Worm (Caenorhabditis elegans) whole organism, early embryonic: ENCODE results near the gene K10B4.3.

Experiments used
- B0310.2 ChIP-seq: sonication (generic microtip); optimal IDR thresholded peaks from 2 replicates; lab custom pipeline; 2016; ENCODE audit warnings: mild to moderate bottlenecking, missing genetic modification characterization, missing compliant biosample characterization
- F13C5.2 ChIP-seq: sonication (generic microtip); optimal IDR thresholded peaks from 2 replicates; lab custom pipeline; 2017; ENCODE audit warnings: mild to moderate bottlenecking, missing genetic modification characterization, inconsistent platforms, missing compliant biosample characterization
- aly-1 ChIP-seq: sonication (generic microtip); optimal IDR thresholded peaks from 2 replicates; lab custom pipeline; 2016; ENCODE audit warnings: missing genetic modification characterization, missing compliant biosample characterization
- ama-1 ChIP-seq: fragments of 150-350 bp; optimal IDR thresholded peaks from 2 replicates; lab custom pipeline; 2014
- ceh-13 ChIP-seq: fragments of 200-800 bp; sonication (Bioruptor generic); optimal IDR thresholded peaks from 2 replicates; lab custom pipeline; 2018; ENCODE audit warnings: mild to moderate bottlenecking, missing genetic modification characterization, missing compliant biosample characterization
- ceh-36 ChIP-seq: sonication (generic microtip); optimal IDR thresholded peaks from 2 replicates; lab custom pipeline; 2016; ENCODE audit warnings: missing genetic modification characterization, inconsistent platforms, missing compliant biosample characterization
- ets-7 ChIP-seq: sonication (generic microtip); optimal IDR thresholded peaks from 2 replicates; lab custom pipeline; 2016; ENCODE audit warnings: missing genotype, missing genetic modification characterization, missing compliant biosample characterization
- flt-1 ChIP-seq: fragments of 200-800 bp; sonication (Bioruptor generic); IDR thresholded peaks from 2 replicates; pipeline ENCODE4 v1.3.6; 2022; ENCODE audit warnings: missing genetic modification characterization, missing compliant biosample characterization
- hmbx-1 ChIP-seq: sonication (generic microtip); optimal IDR thresholded peaks from 2 replicates; lab custom pipeline; 2016; ENCODE audit warnings: mild to moderate bottlenecking, missing genetic modification characterization, missing compliant biosample characterization
- hmg-4 ChIP-seq: fragments of 200-800 bp; sonication (Bioruptor generic); optimal IDR thresholded peaks from 2 replicates; lab custom pipeline; 2018; ENCODE audit warnings: mild to moderate bottlenecking, missing genetic modification characterization, missing compliant biosample characterization
- hnd-1 ChIP-seq: sonication (generic microtip); optimal IDR thresholded peaks from 2 replicates; lab custom pipeline; 2016; ENCODE audit warnings: missing genetic modification characterization, missing compliant biosample characterization
- pes-1 ChIP-seq: fragments of 200-800 bp; sonication (Bioruptor generic); IDR thresholded peaks from 2 replicates; pipeline ENCODE4 v1.3.6; 2022; ENCODE audit warnings: missing genetic modification reagents, missing genetic modification characterization, missing compliant biosample characterization
- scrt-1 ChIP-seq: fragments of 200-800 bp; sonication (Bioruptor generic); IDR thresholded peaks from 2 replicates; pipeline ENCODE4 v1.3.6; 2022; ENCODE audit warnings: missing genetic modification characterization, missing compliant biosample characterization
- sea-1 ChIP-seq: fragments of 200-800 bp; sonication (Bioruptor generic); conservative IDR thresholded peaks from 2 replicates; pipeline ENCODE4 v1.3.6; 2022; ENCODE audit warnings: missing genetic modification characterization, missing compliant biosample characterization
- tbx-11 ChIP-seq: fragments of 200-800 bp; sonication (Bioruptor generic); IDR thresholded peaks from 2 replicates; pipeline ENCODE4 v1.3.6; 2022; ENCODE audit warnings: missing genetic modification characterization, missing compliant biosample characterization
- tbx-37 ChIP-seq: fragments of 200-800 bp; sonication (Bioruptor generic); conservative IDR thresholded peaks from 2 replicates; pipeline ENCODE4 v1.3.6; 2022; ENCODE audit warnings: missing genetic modification reagents, missing genetic modification characterization, missing compliant biosample characterization
- tra-4 ChIP-seq: sonication (generic microtip); optimal IDR thresholded peaks from 2 replicates; lab custom pipeline; 2017; ENCODE audit warnings: missing genetic modification characterization, missing compliant biosample characterization

Gene K10B4.3

ce11 chrII:73892-74291 lies 47.1 kb downstream of the K10B4.3 start:
- no peak for TF ChIP-seq pes-1 (GFP tag; lab: Robert Waterston, UW)
- no peak for TF ChIP-seq ets-7
- no peak for TF ChIP-seq tbx-11
- TF ChIP-seq scrt-1 (GFP tag; lab: Robert Waterston, UW), result no peak
- no peak for TF ChIP-seq ama-1 (lab: Kevin White, UChicago)

- TF ChIP-seq ama-1 (lab: Kevin White, UChicago), result no peak
- no peak for TF ChIP-seq sea-1 (GFP tag; lab: Robert Waterston, UW)
- no peak for TF ChIP-seq tbx-37
- TF ChIP-seq flt-1 (GFP tag; lab: Robert Waterston, UW), result no peak
- no peak for TF ChIP-seq F13C5.2 (tag; lab: Kevin White, UChicago)
- no peak for TF ChIP-seq ceh-13
- no peak for TF ChIP-seq pes-1 (GFP tag; lab: Robert Waterston, UW)
- TF ChIP-seq tra-4, result no peak
- no peak for TF ChIP-seq hnd-1 (tag; lab: Kevin White, UChicago)
- no peak for TF ChIP-seq ceh-36 (tag; lab: Kevin White, UChicago)
- no peak for TF ChIP-seq ets-7
- TF ChIP-seq B0310.2 (tag; lab: Kevin White, UChicago), result no peak
- no peak for TF ChIP-seq aly-1
- no peak for TF ChIP-seq tbx-11
- no peak for TF ChIP-seq scrt-1 (GFP tag; lab: Robert Waterston, UW)
- no peak for TF ChIP-seq hmbx-1
Measured at ce11 chrII:73329-73728, 47.7 kb downstream of the K10B4.3 start.

ce11 chrII:69354-69753 lies 51.7 kb downstream of the K10B4.3 start, which contains the start of gene egl-26:
Gene egl-26 (plus strand): TSS chrII:69654.
- TF ChIP-seq hnd-1 (tag; lab: Kevin White, UChicago), result no peak
- no peak for TF ChIP-seq tra-4
- TF ChIP-seq ets-7, result no peak

ce11 chrII:68757-69156 lies 52.3 kb downstream of the K10B4.3 start:
- no peak for TF ChIP-seq ets-7
- no peak for TF ChIP-seq B0310.2 (tag; lab: Kevin White, UChicago)
- TF ChIP-seq sea-1 (GFP tag; lab: Robert Waterston, UW), result no peak
- TF ChIP-seq ama-1 (lab: Kevin White, UChicago), result no peak
- no peak for TF ChIP-seq tbx-11
- no peak for TF ChIP-seq flt-1 (GFP tag; lab: Robert Waterston, UW)
- no peak for TF ChIP-seq aly-1
- no peak for TF ChIP-seq F13C5.2 (tag; lab: Kevin White, UChicago)
- no peak for TF ChIP-seq hnd-1 (tag; lab: Kevin White, UChicago)
- no peak for TF ChIP-seq hmbx-1
- no peak for TF ChIP-seq pes-1 (GFP tag; lab: Robert Waterston, UW)
- TF ChIP-seq scrt-1 (GFP tag; lab: Robert Waterston, UW), result no peak
- no peak for TF ChIP-seq tra-4
- no peak for TF ChIP-seq ceh-36 (tag; lab: Kevin White, UChicago)

ce11 chrII:67663-68062 lies 53.4 kb downstream of the K10B4.3 start:
- TF ChIP-seq aly-1 (no peak), hmg-4 (GFP tag; lab: Kevin White, UChicago) (no peak), sea-1 (GFP tag; lab: Robert Waterston, UW) (no peak)

ce11 chrII:66322-66721 lies 54.7 kb downstream of the K10B4.3 start:
- TF ChIP-seq aly-1 (peak; percentile 39), sea-1 (GFP tag; lab: Robert Waterston, UW) (no peak), pes-1 (GFP tag; lab: Robert Waterston, UW) (0 out of 2 replicates have a peak, but pooled peaks have one; percentile 6), hmg-4 (GFP tag; lab: Kevin White, UChicago) (peak; percentile 68), flt-1 (GFP tag; lab: Robert Waterston, UW) (no peak), tbx-37 (no peak), F13C5.2 (tag; lab: Kevin White, UChicago) (peak; percentile 53), B0310.2 (tag; lab: Kevin White, UChicago) (peak; percentile 12), ceh-36 (tag; lab: Kevin White, UChicago) (no peak), ets-7 (peak; percentile 34), tra-4 (no peak)

ce11 chrII:65484-65883 lies 55.5 kb downstream of the K10B4.3 start:
- no peak for TF ChIP-seq tbx-37
- TF ChIP-seq ama-1 (lab: Kevin White, UChicago), result no peak
- no peak for TF ChIP-seq aly-1
- TF ChIP-seq pes-1 (GFP tag; lab: Robert Waterston, UW), result no peak
